Fruit fly (Drosophila melanogaster) whole organism, prepupa: Measurements from ENCODE around the gene CG1231.

Experiments used
- Blimp-1 ChIP-seq: fragments of 200-800 bp; sonication (Bioruptor generic); optimal IDR thresholded peaks from 3 replicates; lab custom pipeline; 2017; ENCODE audit warnings: missing biosample characterization, missing genetic modification characterization, mild to moderate bottlenecking, moderate library complexity, missing genetic modification reagents
- CG10631 ChIP-seq: fragments of 200-800 bp; sonication (Bioruptor generic); optimal IDR thresholded peaks from 2 replicates; lab custom pipeline; 2016; ENCODE audit warnings: missing biosample characterization, missing genetic modification characterization
- CG10669 ChIP-seq: fragments of 200-800 bp; sonication (Bioruptor generic); optimal IDR thresholded peaks from 3 replicates; lab custom pipeline; 2018; ENCODE audit warnings: missing biosample characterization, mild to moderate bottlenecking, missing genetic modification characterization, moderate library complexity
- CG11294 ChIP-seq: fragments of 200-800 bp; sonication (Bioruptor generic); IDR thresholded peaks from 2 replicates; pipeline ENCODE4 v1.3.6; 2022; ENCODE audit warnings: missing biosample characterization, missing genetic modification characterization
- CG11902 ChIP-seq: fragments of 200-800 bp; sonication (Bioruptor generic); optimal IDR thresholded peaks from 3 replicates; lab custom pipeline; 2016; ENCODE audit warnings: missing biosample characterization, missing genetic modification characterization
- CG1621 ChIP-seq: fragments of 200-800 bp; sonication (Bioruptor generic); optimal IDR thresholded peaks from 3 replicates; lab custom pipeline; 2018; ENCODE audit warnings: missing biosample characterization, mild to moderate bottlenecking, missing genetic modification characterization
- CG16779 ChIP-seq: fragments of 200-800 bp; sonication (Bioruptor generic); optimal IDR thresholded peaks from 3 replicates; lab custom pipeline; 2017; ENCODE audit warnings: missing biosample characterization, mild to moderate bottlenecking, missing genetic modification characterization
- CG34406 ChIP-seq: fragments of 200-800 bp; sonication (Bioruptor generic); optimal IDR thresholded peaks from 3 replicates; lab custom pipeline; 2016; ENCODE audit warnings: missing biosample characterization, missing genetic modification characterization
- CG4318 ChIP-seq: fragments of 200-800 bp; sonication (Bioruptor generic); optimal IDR thresholded peaks from 3 replicates; lab custom pipeline; 2017; ENCODE audit warnings: missing biosample characterization, mild to moderate bottlenecking, missing genetic modification characterization
- CG6163 ChIP-seq: fragments of 200-800 bp; sonication (Bioruptor generic); IDR thresholded peaks from 3 replicates; pipeline ENCODE4 v1.3.6; 2022; ENCODE audit warnings: missing biosample characterization, missing genetic modification characterization
- CG6276 ChIP-seq: fragments of 200-800 bp; sonication (Bioruptor generic); optimal IDR thresholded peaks from 2 replicates; lab custom pipeline; 2017; ENCODE audit warnings: missing biosample characterization, mild to moderate bottlenecking, missing genetic modification characterization
- CG6792 ChIP-seq: fragments of 200-800 bp; sonication (Bioruptor generic); optimal IDR thresholded peaks from 3 replicates; lab custom pipeline; 2016; ENCODE audit warnings: missing biosample characterization, missing genetic modification characterization
- CG6808 ChIP-seq: fragments of 200-800 bp; sonication (Bioruptor generic); optimal IDR thresholded peaks from 3 replicates; lab custom pipeline; 2017; ENCODE audit warnings: missing biosample characterization, missing genetic modification characterization, mild to moderate bottlenecking, moderate library complexity, missing genetic modification reagents
- CG7368 ChIP-seq: fragments of 200-800 bp; sonication (Bioruptor generic); optimal IDR thresholded peaks from 3 replicates; lab custom pipeline; 2016; ENCODE audit warnings: missing biosample characterization, missing genetic modification characterization
- CG8632 ChIP-seq: fragments of 200-800 bp; sonication (Bioruptor generic); optimal IDR thresholded peaks from 3 replicates; lab custom pipeline; 2016; ENCODE audit warnings: missing biosample characterization, missing genetic modification characterization
- CG9139 ChIP-seq: fragments of 200-800 bp; sonication (Bioruptor generic); optimal IDR thresholded peaks from 3 replicates; lab custom pipeline; 2017; ENCODE audit warnings: missing biosample characterization, mild to moderate bottlenecking, missing genetic modification characterization
- Eip75B ChIP-seq: fragments of 200-800 bp; sonication (Bioruptor generic); optimal IDR thresholded peaks from 3 replicates; lab custom pipeline; 2016; ENCODE audit warnings: missing biosample characterization, missing genetic modification characterization
- Eip78C ChIP-seq: fragments of 200-800 bp; sonication (Bioruptor generic); peaks from one replicate; lab custom pipeline; 2016; ENCODE audit warnings: missing biosample characterization, missing genetic modification characterization
- Eip93F ChIP-seq: fragments of 200-800 bp; sonication (Bioruptor generic); optimal IDR thresholded peaks from 2 replicates; lab custom pipeline; 2016; ENCODE audit warnings: missing biosample characterization, mild to moderate bottlenecking, missing genetic modification characterization
- Ets21C ChIP-seq: fragments of 200-800 bp; sonication (Bioruptor generic); optimal IDR thresholded peaks from 3 replicates; lab custom pipeline; 2016; ENCODE audit warnings: missing biosample characterization, missing genetic modification characterization
- Ets96B ChIP-seq: fragments of 200-800 bp; optimal IDR thresholded peaks from 2 replicates; lab custom pipeline; 2019; ENCODE audit warnings: missing biosample characterization, mild to moderate bottlenecking, missing genetic modification characterization, moderate library complexity
- Gug ChIP-seq: fragments of 200-800 bp; sonication (Bioruptor generic); IDR thresholded peaks from 2 replicates; pipeline ENCODE4 v1.3.6; 2022; ENCODE audit warnings: missing biosample characterization, missing genetic modification characterization
- Lpt ChIP-seq: fragments of 200-800 bp; sonication (Bioruptor generic); optimal IDR thresholded peaks from 3 replicates; lab custom pipeline; 2016; ENCODE audit warnings: missing biosample characterization, missing genetic modification characterization
- Met ChIP-seq: fragments of 200-800 bp; sonication (Bioruptor generic); optimal IDR thresholded peaks from 3 replicates; lab custom pipeline; 2016; ENCODE audit warnings: missing biosample characterization, missing genetic modification characterization
- OdsH ChIP-seq: fragments of 200-800 bp; sonication (Bioruptor generic); optimal IDR thresholded peaks from 3 replicates; lab custom pipeline; 2016; ENCODE audit warnings: missing biosample characterization, missing genetic modification characterization
- Smox ChIP-seq: fragments of 200-800 bp; sonication (Bioruptor generic); optimal IDR thresholded peaks from 3 replicates; lab custom pipeline; 2016; ENCODE audit warnings: missing biosample characterization, missing genetic modification characterization
- Sox102F ChIP-seq: fragments of 200-800 bp; sonication (Bioruptor generic); optimal IDR thresholded peaks from 2 replicates; lab custom pipeline; 2016; ENCODE audit warnings: missing biosample characterization, mild to moderate bottlenecking, missing genetic modification characterization
- Sox14 ChIP-seq: fragments of 200-800 bp; sonication (Bioruptor generic); optimal IDR thresholded peaks from 3 replicates; lab custom pipeline; 2016; ENCODE audit warnings: missing biosample characterization, missing genetic modification characterization
- Sox15 ChIP-seq: fragments of 200-800 bp; sonication (Bioruptor generic); optimal IDR thresholded peaks from 3 replicates; lab custom pipeline; 2016; ENCODE audit warnings: missing biosample characterization, missing genetic modification characterization
- acj6 ChIP-seq: fragments of 200-800 bp; sonication (Bioruptor generic); optimal IDR thresholded peaks from 3 replicates; lab custom pipeline; 2016; ENCODE audit warnings: missing biosample characterization, missing genetic modification characterization
- dac ChIP-seq: fragments of 200-800 bp; sonication (Bioruptor generic); optimal IDR thresholded peaks from 2 replicates; lab custom pipeline; 2017; ENCODE audit warnings: missing biosample characterization, mild to moderate bottlenecking, missing genetic modification characterization
- dsx ChIP-seq: fragments of 200-800 bp; optimal IDR thresholded peaks from 3 replicates; lab custom pipeline; 2019; ENCODE audit warnings: missing biosample characterization, mild to moderate bottlenecking, missing genetic modification characterization, moderate library complexity; ENCODE audit not compliant: poor library complexity, severe bottlenecking
- esn ChIP-seq: fragments of 200-800 bp; sonication (Bioruptor generic); optimal IDR thresholded peaks from 2 replicates; lab custom pipeline; 2016; ENCODE audit warnings: missing biosample characterization, mild to moderate bottlenecking, missing genetic modification characterization, moderate library complexity
- fd59A ChIP-seq: fragments of 200-800 bp; sonication (Bioruptor generic); optimal IDR thresholded peaks from 2 replicates; lab custom pipeline; 2017; ENCODE audit warnings: missing biosample characterization, mild to moderate bottlenecking, missing genetic modification characterization, missing genetic modification reagents
- lz ChIP-seq: fragments of 200-800 bp; sonication (Bioruptor generic); optimal IDR thresholded peaks from 3 replicates; lab custom pipeline; 2016; ENCODE audit warnings: missing biosample characterization, missing genetic modification characterization
- net ChIP-seq: fragments of 200-800 bp; sonication (Bioruptor generic); optimal IDR thresholded peaks from 3 replicates; lab custom pipeline; 2016; ENCODE audit warnings: missing biosample characterization, missing genetic modification characterization
- pdm3 ChIP-seq: fragments of 200-800 bp; sonication (Bioruptor generic); optimal IDR thresholded peaks from 3 replicates; lab custom pipeline; 2016; ENCODE audit warnings: missing biosample characterization, missing genetic modification characterization
- spab ChIP-seq: fragments of 200-800 bp; sonication (Bioruptor generic); optimal IDR thresholded peaks from 2 replicates; lab custom pipeline; 2017; ENCODE audit warnings: missing biosample characterization, mild to moderate bottlenecking, missing genetic modification characterization, missing genetic modification reagents
- ss ChIP-seq, 2 experiments: fragments of 200-800 bp; sonication (Bioruptor generic); optimal IDR thresholded peaks; 2 replicates in 1 of 2; 3 replicates in 1 of 2; lab custom pipeline; 2017 to 2018; ENCODE audit warnings: mild to moderate bottlenecking in 2 of 2, missing biosample characterization in 2 of 2, missing genetic modification characterization in 2 of 2, moderate library complexity in 1 of 2
- svp ChIP-seq: fragments of 200-800 bp; sonication (Bioruptor generic); peaks from one replicate; lab custom pipeline; 2016; ENCODE audit warnings: missing biosample characterization, missing genetic modification characterization
- vri ChIP-seq: fragments of 200-800 bp; sonication (Bioruptor generic); optimal IDR thresholded peaks from 3 replicates; lab custom pipeline; 2016; ENCODE audit warnings: missing biosample characterization, mild to moderate bottlenecking, missing genetic modification characterization

The CG1231 gene

dm6 chr3L:337148-337547 is 19.1 kb upstream of the CG1231 start:
- TF ChIP-seq CG11294 (GFP tag; lab: Robert Waterston, UW) (no peak), Eip75B (no peak), fd59A (GFP tag; lab: Kevin White, UChicago) (no peak), CG16779 (tag; lab: Kevin White, UChicago) (no peak), Sox14 (GFP tag; lab: Kevin White, UChicago) (no peak), net (GFP tag; lab: Kevin White, UChicago) (no peak), CG11902 (no peak), esn (GFP tag; lab: Kevin White, UChicago) (no peak)

dm6 chr3L:338116-338515 is 18.1 kb upstream of the CG1231 start:
- TF ChIP-seq CG11902 (no peak), Eip93F (GFP tag; lab: Kevin White, UChicago) (peak; percentile 30)

dm6 chr3L:339072-339471 is 17.1 kb upstream of the CG1231 start:
- no peak for TF ChIP-seq Eip93F (GFP tag; lab: Kevin White, UChicago)
- 0 out of 3 replicates have a peak, but pooled peaks have one; percentile 13 for TF ChIP-seq CG6163 (GFP tag; lab: Robert Waterston, UW)
- no peak for TF ChIP-seq lz
- TF ChIP-seq CG16779 (tag; lab: Kevin White, UChicago), result no peak
- TF ChIP-seq, all 60 proteins: peak for 1

- TF ChIP-seq CG34406 (GFP tag; lab: Kevin White, UChicago) (no peak), Sox15 (GFP tag; lab: Kevin White, UChicago) (no peak), Sox102F (GFP tag; lab: Kevin White, UChicago) (no peak), CG11294 (GFP tag; lab: Robert Waterston, UW) (no peak), CG10669 (GFP tag; lab: Kevin White, UChicago) (no peak), CG6163 (GFP tag; lab: Robert Waterston, UW) (no peak), CG8632 (GFP tag; lab: Kevin White, UChicago) (no peak), ss (GFP tag; optimal IDR thresholded peaks at IDR 0.05; lab: Kevin White, UChicago) (no peak), Blimp-1 (GFP tag; lab: Kevin White, UChicago) (no peak), CG4318 (GFP tag; lab: Kevin White, UChicago) (no peak), pdm3 (GFP tag; lab: Kevin White, UChicago) (no peak), CG6808 (GFP tag; lab: Kevin White, UChicago) (no peak), CG7368 (no peak), Eip75B (no peak), Smox (GFP tag; lab: Kevin White, UChicago) (no peak), dsx (no peak), svp (GFP tag; lab: Kevin White, UChicago) (no peak), CG11902 (no peak), fd59A (GFP tag; lab: Kevin White, UChicago) (no peak), CG1621 (tag; lab: Kevin White, UChicago) (no peak)
Observed at dm6 chr3L:340124-340523, 16.1 kb upstream of the CG1231 start.

dm6 chr3L:340569-340968 is 15.7 kb upstream of the CG1231 start:
- TF ChIP-seq Gug (no peak), acj6 (GFP tag; lab: Kevin White, UChicago) (no peak), CG6792 (no peak), dac (GFP tag; lab: Kevin White, UChicago) (no peak), dsx (no peak), CG11902 (no peak), CG10631 (GFP tag; lab: Kevin White, UChicago) (no peak), Lpt (no peak), Ets21C (GFP tag; lab: Kevin White, UChicago) (no peak), fd59A (GFP tag; lab: Kevin White, UChicago) (no peak), Eip93F (GFP tag; lab: Kevin White, UChicago) (no peak), spab (GFP tag; lab: Kevin White, UChicago) (no peak), CG6276 (GFP tag; lab: Kevin White, UChicago) (no peak), vri (GFP tag; lab: Kevin White, UChicago) (no peak), Eip78C (GFP tag; lab: Kevin White, UChicago) (no peak), CG9139 (no peak), Met (no peak), Ets96B (tag; lab: Kevin White, UChicago) (no peak), OdsH (GFP tag; lab: Kevin White, UChicago) (no peak), CG8632 (GFP tag; lab: Kevin White, UChicago) (no peak)
